Worm (Caenorhabditis elegans): ENCODE results near the gene clec-37.

The clec-37 gene

ce11 chrV:16831310-16831709 lies 20.6 kb downstream of the clec-37 start:
- TF ChIP-seq hif-1 (tag; optimal IDR thresholded peaks at IDR 0.05) (no peak), fkh-10 (GFP tag; optimal IDR thresholded peaks at IDR 0.05) (no peak), nhr-48 (tag; optimal IDR thresholded peaks at IDR 0.05) (no peak), ZK337.2 (GFP tag; IDR thresholded peaks at IDR 0.05) (no peak), unc-62 (GFP tag; optimal IDR thresholded peaks at IDR 0.05 in 1 of 2) (peak in 1 of 2 experiments; percentile 93), unc-62 (tag; optimal IDR thresholded peaks at IDR 0.05) (no peak)

- no peak for TF ChIP-seq unc-39 (tag; optimal IDR thresholded peaks at IDR 0.05)
- TF ChIP-seq nhr-111 (GFP tag; optimal IDR thresholded peaks at IDR 0.05) = no peak
- no peak for TF ChIP-seq daf-16 (GFP tag; optimal IDR thresholded peaks at IDR 0.05)
- TF ChIP-seq daf-16 (tag; optimal IDR thresholded peaks at IDR 0.05) = no peak
- TF ChIP-seq aha-1 (tag) = peak; percentile 91
- no peak for TF ChIP-seq tra-1 (GFP tag; IDR thresholded peaks at IDR 0.05)
- TF ChIP-seq D1046.2 (GFP tag; IDR thresholded peaks at IDR 0.05) = no peak
- no peak for TF ChIP-seq lin-29 (GFP tag; IDR thresholded peaks at IDR 0.05)
Observed at ce11 chrV:16829396-16829795, 22.5 kb downstream of the clec-37 start, which contains the start of gene srh-214. TSS of gene srh-214 (minus strand) at chrV:16829755.

- no peak for TF ChIP-seq aly-2 (tag; optimal IDR thresholded peaks at IDR 0.05)
- TF ChIP-seq zip-2 (tag; optimal IDR thresholded peaks at IDR 0.05) = no peak
- TF ChIP-seq madf-9 (GFP tag; conservative IDR thresholded peaks at IDR 0.05) = no peak
Observed at ce11 chrV:16827485-16827884, 24.4 kb downstream of the clec-37 start, which contains the start of gene srh-216. TSS of gene srh-216 (minus strand) at chrV:16827585.

- no peak for TF ChIP-seq F26F4.8 (GFP tag; conservative IDR thresholded peaks at IDR 0.05)
- 0 out of 2 replicates have a peak, but pooled peaks have one; percentile 46 for TF ChIP-seq ceh-20 (GFP tag; IDR thresholded peaks at IDR 0.05)
- TF ChIP-seq aha-1 (tag) = peak; percentile 63
- TF ChIP-seq tra-1 (GFP tag; IDR thresholded peaks at IDR 0.05) = no peak
- TF ChIP-seq unc-62 (GFP tag; optimal IDR thresholded peaks at IDR 0.05 in 1 of 2) = peak in 1 of 2 experiments; percentile 71
- TF ChIP-seq unc-62 (tag; optimal IDR thresholded peaks at IDR 0.05) = no peak
- no peak for TF ChIP-seq nhr-6 (tag; optimal IDR thresholded peaks at IDR 0.05)
- TF ChIP-seq lin-15B (tag; optimal IDR thresholded peaks at IDR 0.05) = no peak
- peak in 1 of 2 experiments; percentile 35 for TF ChIP-seq hif-1 (tag; optimal IDR thresholded peaks at IDR 0.05)
Observed at ce11 chrV:16821270-16821737, 30.6 kb downstream of the clec-37 start, which contains the start of gene T20B3.14. TSS of gene T20B3.14 (minus strand) at chrV:16821320.

ce11 chrV:16816707-16817106 lies 35.2 kb downstream of the clec-37 start:
- peak; percentile 78 for TF ChIP-seq dve-1 (tag; optimal IDR thresholded peaks at IDR 0.05; ENCODE audit: insufficient read depth)
- no peak for TF ChIP-seq zag-1 (tag; optimal IDR thresholded peaks at IDR 0.05)
- TF ChIP-seq nhr-77 (tag; optimal IDR thresholded peaks at IDR 0.05) = peak; percentile 2
- no peak for TF ChIP-seq nhr-6 (tag; optimal IDR thresholded peaks at IDR 0.05)
- peak; percentile 72 for TF ChIP-seq dmd-6 (GFP tag; IDR thresholded peaks at IDR 0.05)
- peak; percentile 100 for TF ChIP-seq php-3 (GFP tag; IDR thresholded peaks at IDR 0.05)
- peak; percentile 89 for TF ChIP-seq nhr-28 (tag; optimal IDR thresholded peaks at IDR 0.05)
- no peak for TF ChIP-seq unc-39 (tag; optimal IDR thresholded peaks at IDR 0.05)
- TF ChIP-seq ztf-11 (tag; optimal IDR thresholded peaks at IDR 0.05) = no peak
- TF ChIP-seq mdl-1 (tag; optimal IDR thresholded peaks at IDR 0.05) = peak in 1 of 2 experiments; percentile 62
- no peak for TF ChIP-seq daf-16 (GFP tag; optimal IDR thresholded peaks at IDR 0.05)
- TF ChIP-seq daf-16 (tag; optimal IDR thresholded peaks at IDR 0.05) = peak; percentile 95
- TF ChIP-seq mxl-3 (GFP tag; optimal IDR thresholded peaks at IDR 0.05) = peak; percentile 9
- peak; percentile 60 for TF ChIP-seq aha-1 (tag)
- TF ChIP-seq lin-29 (GFP tag; IDR thresholded peaks at IDR 0.05) = no peak
- TF ChIP-seq ceh-20 (GFP tag; IDR thresholded peaks at IDR 0.05) = peak; percentile 51; the same call in 1 of the 2 replicates
- TF ChIP-seq hlh-30 (tag; optimal IDR thresholded peaks at IDR 0.05; ENCODE audit: insufficient read depth) = peak; percentile 60
- peak; percentile 56; the same call in 1 of the 2 replicates for TF ChIP-seq tra-1 (GFP tag; IDR thresholded peaks at IDR 0.05)
- TF ChIP-seq dmd-9 (GFP tag; IDR thresholded peaks at IDR 0.05) = no peak
- no peak for TF ChIP-seq nhr-48 (tag; optimal IDR thresholded peaks at IDR 0.05)
- peak; percentile 61 for TF ChIP-seq pqm-1 (tag; optimal IDR thresholded peaks at IDR 0.05)
- no peak for TF ChIP-seq ctbp-1 (GFP tag; IDR thresholded peaks at IDR 0.05)
- no peak for TF ChIP-seq spr-3 (GFP tag; optimal IDR thresholded peaks at IDR 0.05)
- peak; percentile 69 for TF ChIP-seq hlh-11 (tag; optimal IDR thresholded peaks at IDR 0.05)
- TF ChIP-seq lin-38 (GFP tag; IDR thresholded peaks at IDR 0.05) = 0 out of 2 replicates have a peak, but pooled peaks have one; percentile 5
- TF ChIP-seq nhr-102 (tag; optimal IDR thresholded peaks at IDR 0.05) = peak; percentile 33
